Worm (Caenorhabditis elegans) whole organism, L4/young adult: ENCODE results near the gene R12G8.1.

ENCODE experiments used
- W03F9.2 ChIP-seq: fragments of 150-350 bp; optimal IDR thresholded peaks from 2 replicates; lab custom pipeline; 2014; ENCODE audit warnings: missing biosample characterization, missing genetic modification characterization
- dao-5 ChIP-seq: sonication (generic microtip); optimal IDR thresholded peaks from 2 replicates; lab custom pipeline; 2016; ENCODE audit warnings: missing genotype, missing genetic modification characterization, moderate library complexity, missing compliant biosample characterization
- him-1 ChIP-seq: sonication (generic microtip); optimal IDR thresholded peaks from 2 replicates; lab custom pipeline; 2016; ENCODE audit warnings: missing genotype, missing genetic modification reagents, missing genetic modification characterization, missing compliant biosample characterization

The R12G8.1 gene

ce11 chrV:17749181-17749580, at the start of gene R12G8.1:
Gene R12G8.1 (minus strand): TSS chrV:17749243.
- no peak for TF ChIP-seq W03F9.2 (tag; lab: Kevin White, UChicago)
- peak; percentile 8 for TF ChIP-seq him-1 (tag; lab: Kevin White, UChicago)
- TF ChIP-seq dao-5 (tag; lab: Kevin White, UChicago), result no peak

- TF ChIP-seq dao-5 (tag; lab: Kevin White, UChicago), result no peak
- no peak for TF ChIP-seq him-1 (tag; lab: Kevin White, UChicago)
- no peak for TF ChIP-seq W03F9.2 (tag; lab: Kevin White, UChicago)
Measured at ce11 chrV:17798789-17799188, 49.7 kb upstream of the R12G8.1 start, which contains the start of gene srx-18. Gene srx-18 (minus strand): TSS chrV:17798889.

ce11 chrV:17795655-17796054, 46.6 kb upstream of the R12G8.1 start, which contains the start of gene srh-288:
Gene srh-288 (minus strand): TSS chrV:17795755.
- TF ChIP-seq him-1 (tag; lab: Kevin White, UChicago), result no peak
- no peak for TF ChIP-seq W03F9.2 (tag; lab: Kevin White, UChicago)
- TF ChIP-seq dao-5 (tag; lab: Kevin White, UChicago), result no peak

ce11 chrV:17793986-17794385, 44.9 kb upstream of the R12G8.1 start, which contains the start of gene srh-289:
Gene srh-289 (minus strand): TSS chrV:17794086.
- no peak for TF ChIP-seq him-1 (tag; lab: Kevin White, UChicago)
- no peak for TF ChIP-seq W03F9.2 (tag; lab: Kevin White, UChicago)
- no peak for TF ChIP-seq dao-5 (tag; lab: Kevin White, UChicago)

- TF ChIP-seq dao-5 (tag; lab: Kevin White, UChicago), result no peak
- TF ChIP-seq W03F9.2 (tag; lab: Kevin White, UChicago), result no peak
- no peak for TF ChIP-seq him-1 (tag; lab: Kevin White, UChicago)
Measured at ce11 chrV:17790191-17790590, 41.1 kb upstream of the R12G8.1 start, which contains the start of gene srh-290. Gene srh-290 (plus strand): TSS chrV:17790491.

ce11 chrV:17784363-17784762, 35.3 kb upstream of the R12G8.1 start:
- TF ChIP-seq him-1 (tag; lab: Kevin White, UChicago), result no peak
- TF ChIP-seq dao-5 (tag; lab: Kevin White, UChicago), result no peak
- TF ChIP-seq W03F9.2 (tag; lab: Kevin White, UChicago), result no peak

- TF ChIP-seq W03F9.2 (tag; lab: Kevin White, UChicago) (no peak), him-1 (tag; lab: Kevin White, UChicago) (no peak), dao-5 (tag; lab: Kevin White, UChicago) (no peak)
Measured at ce11 chrV:17783542-17783941, 34.5 kb upstream of the R12G8.1 start, which contains the start of gene srab-12. Gene srab-12 (minus strand): TSS chrV:17783642.

- no peak for TF ChIP-seq W03F9.2 (tag; lab: Kevin White, UChicago)
- TF ChIP-seq him-1 (tag; lab: Kevin White, UChicago), result no peak
- no peak for TF ChIP-seq dao-5 (tag; lab: Kevin White, UChicago)
Measured at ce11 chrV:17780285-17780684, 31.2 kb upstream of the R12G8.1 start.

- TF ChIP-seq W03F9.2 (tag; lab: Kevin White, UChicago) (no peak), dao-5 (tag; lab: Kevin White, UChicago) (no peak), him-1 (tag; lab: Kevin White, UChicago) (no peak)
Measured at ce11 chrV:17777624-17778023, 28.6 kb upstream of the R12G8.1 start, which contains the start of gene C47A10.12. Gene C47A10.12 (plus strand): TSS chrV:17777924.

- TF ChIP-seq him-1 (tag; lab: Kevin White, UChicago) (no peak), W03F9.2 (tag; lab: Kevin White, UChicago) (no peak), dao-5 (tag; lab: Kevin White, UChicago) (no peak)
Measured at ce11 chrV:17777127-17777526, 28.1 kb upstream of the R12G8.1 start, which contains the start of gene ddo-1. Gene ddo-1 (minus strand): TSS chrV:17777227.

- no peak for TF ChIP-seq dao-5 (tag; lab: Kevin White, UChicago)
- TF ChIP-seq W03F9.2 (tag; lab: Kevin White, UChicago), result no peak
- TF ChIP-seq him-1 (tag; lab: Kevin White, UChicago), result no peak
Measured at ce11 chrV:17773108-17773507, 24.1 kb upstream of the R12G8.1 start, which contains the start of gene sre-21. Gene sre-21 (minus strand): TSS chrV:17773208.

ce11 chrV:17767768-17768167, 18.7 kb upstream of the R12G8.1 start:
- no peak for TF ChIP-seq W03F9.2 (tag; lab: Kevin White, UChicago)
- no peak for TF ChIP-seq him-1 (tag; lab: Kevin White, UChicago)
- no peak for TF ChIP-seq dao-5 (tag; lab: Kevin White, UChicago)

ce11 chrV:17767249-17767648, 18.2 kb upstream of the R12G8.1 start, which contains the start of gene srh-284:
Gene srh-284 (plus strand): TSS chrV:17767549.
- TF ChIP-seq dao-5 (tag; lab: Kevin White, UChicago) (no peak), W03F9.2 (tag; lab: Kevin White, UChicago) (no peak), him-1 (tag; lab: Kevin White, UChicago) (no peak)

- no peak for TF ChIP-seq dao-5 (tag; lab: Kevin White, UChicago)
- TF ChIP-seq W03F9.2 (tag; lab: Kevin White, UChicago), result no peak
- no peak for TF ChIP-seq him-1 (tag; lab: Kevin White, UChicago)
Measured at ce11 chrV:17765077-17765476, 16.0 kb upstream of the R12G8.1 start, which contains the start of the genes C47A10.16 and srh-283. Gene C47A10.16 (minus strand): TSS chrV:17765177. Gene srh-283 (plus strand): TSS chrV:17765348.
